Fruit fly (Drosophila melanogaster) whole organism, wandering third instar larva: ENCODE results near the gene CG42390.

Source experiments
- Dfd ChIP-seq: fragments of >200 bp; optimal IDR thresholded peaks from 2 replicates; lab custom pipeline; 2017; ENCODE audit warnings: missing biosample characterization, missing genetic modification characterization
- Hr78 ChIP-seq: fragments of >200 bp; optimal IDR thresholded peaks from 2 replicates; lab custom pipeline; 2017; ENCODE audit warnings: missing biosample characterization, missing genetic modification characterization
- Vsx2 ChIP-seq: fragments of 200-300, 225-300 bp; sonication (Bioruptor generic); optimal IDR thresholded peaks from 2 replicates; lab custom pipeline; 2018; ENCODE audit warnings: missing biosample characterization, missing genetic modification characterization; ENCODE audit not compliant: partially characterized antibody
- fru ChIP-seq: fragments of 200-800 bp; sonication (Bioruptor generic); optimal IDR thresholded peaks from 3 replicates; lab custom pipeline; 2016; ENCODE audit warnings: missing biosample characterization, mild to moderate bottlenecking, missing genetic modification characterization
- lola ChIP-seq: fragments of >200 bp; optimal IDR thresholded peaks from 2 replicates; lab custom pipeline; 2017; ENCODE audit warnings: missing biosample characterization, missing genetic modification characterization
- psq ChIP-seq: fragments of 200-800 bp; sonication (Bioruptor generic); optimal IDR thresholded peaks from 3 replicates; lab custom pipeline; 2017; ENCODE audit warnings: missing biosample characterization, mild to moderate bottlenecking, missing genetic modification characterization, moderate library complexity
- sv ChIP-seq: fragments of 200-800 bp; sonication (Bioruptor generic); optimal IDR thresholded peaks from 3 replicates; lab custom pipeline; 2016; ENCODE audit warnings: missing biosample characterization, missing genetic modification characterization

- TF ChIP-seq Vsx2 (GFP tag; lab: Kevin White, UChicago), result no peak
- TF ChIP-seq Dfd (GFP tag; lab: Kevin White, UChicago), result no peak
- no peak for TF ChIP-seq fru (GFP tag; lab: Kevin White, UChicago)
- no peak for TF ChIP-seq Hr78 (GFP tag; lab: Kevin White, UChicago)
- TF ChIP-seq psq, result no peak
- TF ChIP-seq lola (GFP tag; lab: Kevin White, UChicago), result no peak
- TF ChIP-seq sv (GFP tag; lab: Kevin White, UChicago), result no peak
Measured at dm6 chr3R:22080161-22080560, 39.7 kb upstream of the CG42390 start, which contains the start of gene CG13408.
